Fruit fly (Drosophila melanogaster) whole organism, pupa: ENCODE data around the gene kra.

Source experiments
- CG10348 ChIP-seq: fragments of 200-800 bp; sonication (Bioruptor generic); IDR thresholded peaks from 2 replicates; pipeline ENCODE4 v1.3.6; 2022; ENCODE audit warnings: missing biosample characterization, missing genetic modification characterization
- CG12605 ChIP-seq: fragments of 200-800 bp; sonication (Bioruptor generic); IDR thresholded peaks from 2 replicates; pipeline ENCODE4 v1.3.6; 2022; ENCODE audit warnings: missing biosample characterization, missing genetic modification characterization
- CG13204 ChIP-seq: fragments of 200-800 bp; sonication (Bioruptor generic); optimal IDR thresholded peaks from 2 replicates; lab custom pipeline; 2018; ENCODE audit warnings: missing biosample characterization, mild to moderate bottlenecking, missing genetic modification characterization, moderate library complexity
- CG14655 ChIP-seq: fragments of 200-800 bp; sonication (Bioruptor generic); optimal IDR thresholded peaks from 3 replicates; lab custom pipeline; 2017; ENCODE audit warnings: mild to moderate bottlenecking, missing biosample characterization, missing genetic modification reagents, missing genetic modification characterization
- CG15710 ChIP-seq: fragments of 200-800 bp; sonication (Bioruptor generic); optimal IDR thresholded peaks from 2 replicates; lab custom pipeline; 2018; ENCODE audit warnings: missing biosample characterization, mild to moderate bottlenecking, missing genetic modification characterization, moderate library complexity
- CG17806 ChIP-seq: fragments of 200-800 bp; sonication (Bioruptor generic); optimal IDR thresholded peaks from 2 replicates; lab custom pipeline; 2018; ENCODE audit warnings: missing biosample characterization, mild to moderate bottlenecking, missing genetic modification characterization, moderate library complexity
- CG32121 ChIP-seq: fragments of 200-800 bp; sonication (Bioruptor generic); IDR thresholded peaks from 2 replicates; pipeline ENCODE4 v1.3.6; 2022; ENCODE audit warnings: missing biosample characterization, missing genetic modification characterization
- CG34367 ChIP-seq: fragments of 200-800 bp; sonication (Bioruptor generic); optimal IDR thresholded peaks from 2 replicates; lab custom pipeline; 2018; ENCODE audit warnings: missing biosample characterization, mild to moderate bottlenecking, missing genetic modification characterization
- CG4496 ChIP-seq: fragments of 200-800 bp; sonication (Bioruptor generic); IDR thresholded peaks from 3 replicates; pipeline ENCODE4 v1.3.6; 2022; ENCODE audit warnings: missing biosample characterization, missing genetic modification characterization
- CG8159 ChIP-seq: fragments of 200-800 bp; sonication (Bioruptor generic); optimal IDR thresholded peaks from 3 replicates; lab custom pipeline; 2018; ENCODE audit warnings: missing biosample characterization, mild to moderate bottlenecking, missing genetic modification characterization, moderate library complexity
- CG8301 ChIP-seq: fragments of 200-800 bp; sonication (Bioruptor generic); optimal IDR thresholded peaks from 2 replicates; lab custom pipeline; 2018; ENCODE audit warnings: missing biosample characterization, mild to moderate bottlenecking, missing genetic modification characterization
- CG9948 ChIP-seq: fragments of 200-800 bp; sonication (Bioruptor generic); optimal IDR thresholded peaks from 2 replicates; lab custom pipeline; 2018; ENCODE audit warnings: missing biosample characterization, mild to moderate bottlenecking, missing genetic modification characterization, moderate library complexity
- D1 ChIP-seq: fragments of 200-800 bp; sonication (Bioruptor generic); optimal IDR thresholded peaks from 2 replicates; lab custom pipeline; 2018; ENCODE audit warnings: missing biosample characterization, mild to moderate bottlenecking, missing genetic modification characterization, moderate library complexity
- EcR ChIP-seq: fragments of 200-800 bp; sonication (Bioruptor generic); optimal IDR thresholded peaks from 3 replicates; lab custom pipeline; 2019; ENCODE audit warnings: missing biosample characterization, missing genetic modification characterization, mild to moderate bottlenecking, moderate library complexity, missing genetic modification reagents
- Ets98B ChIP-seq: fragments of 200-800 bp; sonication (Bioruptor generic); IDR thresholded peaks from 2 replicates; pipeline ENCODE4 v1.3.6; 2022; ENCODE audit warnings: missing biosample characterization, missing genetic modification characterization
- Pif1A ChIP-seq: fragments of 200-800 bp; sonication (Bioruptor generic); optimal IDR thresholded peaks from 3 replicates; lab custom pipeline; 2016; ENCODE audit warnings: missing biosample characterization, missing genetic modification characterization
- Pif1B ChIP-seq: fragments of 200-800 bp; sonication (Bioruptor generic); optimal IDR thresholded peaks from 3 replicates; lab custom pipeline; 2016; ENCODE audit warnings: missing biosample characterization, missing genetic modification characterization
- Snoo ChIP-seq: fragments of 200-800 bp; sonication (Bioruptor generic); optimal IDR thresholded peaks from 3 replicates; lab custom pipeline; 2017; ENCODE audit warnings: missing biosample characterization, mild to moderate bottlenecking, missing genetic modification characterization, inconsistent platforms
- fd96Ca ChIP-seq: fragments of 200-800 bp; sonication (Bioruptor generic); IDR thresholded peaks from 3 replicates; pipeline ENCODE4 v1.3.6; 2022; ENCODE audit warnings: missing biosample characterization, missing genetic modification characterization
- gl ChIP-seq: fragments of 200-800 bp; sonication (Bioruptor generic); optimal IDR thresholded peaks from 2 replicates; lab custom pipeline; 2018; ENCODE audit warnings: missing biosample characterization, mild to moderate bottlenecking, missing genetic modification characterization
- rn ChIP-seq: fragments of 200-800 bp; sonication (Bioruptor generic); IDR thresholded peaks from 2 replicates; pipeline ENCODE4 v1.3.6; 2022; ENCODE audit warnings: missing biosample characterization, missing genetic modification characterization

kra gene

DNA sequence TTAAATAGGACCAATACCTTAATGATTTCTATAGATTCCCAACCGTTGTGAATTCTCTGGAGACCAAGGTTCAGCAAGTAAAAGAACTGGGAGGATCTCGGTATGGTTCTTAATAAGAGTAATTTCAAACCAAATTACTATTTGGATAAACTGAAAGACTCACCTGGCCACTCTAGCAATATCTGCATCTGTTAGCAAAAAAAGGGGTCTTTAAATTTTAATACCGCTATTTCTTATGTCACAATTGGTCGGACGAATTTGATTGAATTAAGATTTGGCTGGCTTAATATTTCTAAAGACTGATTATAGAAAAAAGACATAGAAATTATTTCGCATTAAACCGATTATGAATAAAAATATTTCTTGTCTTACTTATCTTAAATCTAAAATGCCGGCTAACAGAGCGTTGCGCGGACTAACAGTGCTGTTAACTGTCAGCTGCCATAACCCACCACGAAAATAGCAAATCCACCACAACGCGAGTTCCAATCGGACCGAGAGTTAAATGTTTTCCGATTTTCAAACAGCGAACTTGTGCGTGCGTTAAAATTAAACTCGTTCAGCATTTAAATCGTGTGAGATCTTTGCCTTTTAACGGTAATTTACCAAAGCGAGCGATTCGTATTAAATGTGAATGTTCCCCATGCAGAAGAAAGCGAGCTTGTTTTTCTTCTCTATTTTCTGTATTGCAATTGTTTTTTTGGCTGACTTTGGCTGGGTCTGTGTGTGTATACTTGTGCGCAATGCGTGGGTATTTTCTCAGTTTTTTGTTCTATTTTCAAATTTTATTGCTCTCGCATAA is 30.1 kb downstream of the kra start, which contains the start of gene CRMP:
Gene CRMP, plus strand, starts transcription at position 474 of the 802 bp plus-strand sequence.
- TF ChIP-seq CG13204 (GFP tag; lab: Kevin White, UChicago) (no peak), CG9948 (tag; lab: Kevin White, UChicago) (no peak), CG34367 (tag; lab: Kevin White, UChicago) (no peak), CG12605 (GFP tag; lab: Robert Waterston, UW) (peak; percentile 29; the same call in 1 of the 2 replicates), D1 (no peak), Pif1A (GFP tag; lab: Kevin White, UChicago) (no peak), CG8301 (peak; percentile 32), CG32121 (0 out of 2 replicates have a peak, but pooled peaks have one; percentile 21), EcR (GFP tag; lab: Kevin White, UChicago) (no peak), CG15710 (tag; lab: Kevin White, UChicago) (no peak), Pif1B (GFP tag; lab: Kevin White, UChicago) (no peak), CG10348 (no peak)

DNA sequence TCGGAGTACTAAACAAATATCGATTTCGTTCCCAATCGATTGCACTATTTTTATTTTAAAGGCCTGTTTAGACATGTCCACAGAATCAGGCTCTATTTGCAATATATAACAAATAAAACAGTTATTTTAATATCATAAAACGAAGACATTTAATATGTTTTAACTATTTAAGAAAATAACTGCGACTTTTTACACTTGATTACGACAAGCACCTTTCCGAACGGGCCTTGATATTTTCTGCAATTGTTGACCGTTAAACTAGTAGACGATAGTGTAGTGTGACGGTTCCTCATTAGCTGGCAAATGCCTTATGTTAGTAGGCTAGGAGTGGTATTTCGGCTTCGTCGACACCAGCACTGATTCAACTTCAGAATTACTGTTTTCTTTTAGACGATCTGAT is 32.3 kb downstream of the kra start, which contains the start of the genes CG2931 and Rheb:
Gene CG2931, minus strand, starts transcription at position 26 of the 400 bp plus-strand sequence.
Gene Rheb, plus strand, starts transcription at position 332 of the 400 bp plus-strand sequence.
- peak; percentile 56 for TF ChIP-seq rn (GFP tag; lab: Robert Waterston, UW)
- no peak for TF ChIP-seq D1
- no peak for TF ChIP-seq Pif1A (GFP tag; lab: Kevin White, UChicago)
- TF ChIP-seq CG9948 (tag; lab: Kevin White, UChicago), result peak; percentile 23
- TF ChIP-seq CG32121, result peak; percentile 60; the same call in 1 of the 2 replicates
- peak; percentile 42; the same call in 1 of the 2 replicates for TF ChIP-seq Ets98B (GFP tag; lab: Robert Waterston, UW)
- TF ChIP-seq CG34367 (tag; lab: Kevin White, UChicago), result peak; percentile 24
- no peak for TF ChIP-seq CG14655
- peak; percentile 43 for TF ChIP-seq CG17806 (tag; lab: Kevin White, UChicago)
- TF ChIP-seq CG15710 (tag; lab: Kevin White, UChicago), result peak; percentile 29
- peak; percentile 32 for TF ChIP-seq CG8301
- peak; percentile 25 for TF ChIP-seq Pif1B (GFP tag; lab: Kevin White, UChicago)
- no peak; the same call in 2 of the 3 replicates for TF ChIP-seq fd96Ca (GFP tag; lab: Robert Waterston, UW)
- TF ChIP-seq CG12605 (GFP tag; lab: Robert Waterston, UW), result no peak
- peak; percentile 77 for TF ChIP-seq CG4496
- TF ChIP-seq Snoo (tag; lab: Kevin White, UChicago), result peak; percentile 36
- TF ChIP-seq CG13204 (GFP tag; lab: Kevin White, UChicago), result no peak
- TF ChIP-seq, all 21 proteins: peak for 11

DNA sequence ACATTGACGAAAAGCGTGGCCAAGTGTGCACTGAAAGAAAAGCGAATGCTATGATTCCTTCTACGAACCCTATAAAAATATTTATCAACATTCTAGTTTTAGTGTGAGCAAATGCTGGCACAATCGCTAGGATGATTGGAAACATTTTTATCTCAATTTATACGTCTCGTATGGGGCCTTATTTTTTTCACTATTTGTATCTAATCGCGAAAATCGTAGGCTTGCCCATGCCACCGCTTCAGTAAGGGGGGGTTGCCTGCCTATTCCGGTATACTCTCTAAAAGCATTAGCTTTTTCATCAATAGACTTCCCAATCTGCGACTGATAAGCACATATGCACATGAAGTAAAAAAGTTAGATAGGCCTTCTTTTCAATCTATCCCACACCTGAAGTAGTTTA is 35.3 kb downstream of the kra start:
- no peak for TF ChIP-seq D1
- no peak for TF ChIP-seq CG10348
- no peak for TF ChIP-seq CG34367 (tag; lab: Kevin White, UChicago)
- TF ChIP-seq CG32121, result peak; percentile 87
- TF ChIP-seq CG8301, result no peak
- peak; percentile 73 for TF ChIP-seq rn (GFP tag; lab: Robert Waterston, UW)
- peak; percentile 45 for TF ChIP-seq CG17806 (tag; lab: Kevin White, UChicago)
- peak; percentile 94 for TF ChIP-seq CG4496
- no peak for TF ChIP-seq CG9948 (tag; lab: Kevin White, UChicago)
- peak; percentile 90 for TF ChIP-seq fd96Ca (GFP tag; lab: Robert Waterston, UW)
- TF ChIP-seq Pif1A (GFP tag; lab: Kevin White, UChicago), result no peak
- peak; percentile 5 for TF ChIP-seq Snoo (tag; lab: Kevin White, UChicago)
- no peak for TF ChIP-seq gl (tag; lab: Kevin White, UChicago)
- no peak for TF ChIP-seq EcR (GFP tag; lab: Kevin White, UChicago)
- TF ChIP-seq CG12605 (GFP tag; lab: Robert Waterston, UW), result peak; percentile 72
- TF ChIP-seq CG13204 (GFP tag; lab: Kevin White, UChicago), result no peak
- TF ChIP-seq Pif1B (GFP tag; lab: Kevin White, UChicago), result no peak
- TF ChIP-seq CG15710 (tag; lab: Kevin White, UChicago), result no peak
- TF ChIP-seq CG8159 (tag; lab: Kevin White, UChicago), result no peak
- no peak for TF ChIP-seq CG14655
- TF ChIP-seq Ets98B (GFP tag; lab: Robert Waterston, UW), result peak; percentile 91
- TF ChIP-seq, all 21 proteins: peak for 8

DNA sequence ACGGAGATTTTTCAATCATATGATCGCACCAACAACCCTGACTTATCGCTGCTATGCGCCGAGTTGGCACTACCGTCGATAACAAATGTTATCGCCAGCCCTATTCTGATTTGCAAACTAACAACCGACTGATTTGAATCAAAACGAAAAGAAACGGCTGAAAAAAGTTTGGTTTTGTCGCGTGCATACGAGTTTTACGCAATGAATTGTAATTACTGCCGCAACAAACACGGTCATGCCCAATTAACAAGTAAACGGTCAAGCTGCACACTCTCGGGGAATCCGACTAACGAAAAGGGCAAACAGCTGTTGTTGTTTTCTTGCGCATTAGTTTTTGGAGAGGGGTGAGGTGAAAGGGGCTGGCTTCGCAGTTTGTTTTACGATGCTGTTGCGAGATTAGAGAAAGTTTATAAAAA is 36.2 kb downstream of the kra start, which contains the start of the genes CG14671 and CG12746:
Gene CG14671, minus strand, starts transcription at position 41 of the 416 bp plus-strand sequence.
Gene CG12746, plus strand, starts transcription at position 91 of the 416 bp plus-strand sequence.
- TF ChIP-seq CG32121, result no peak
- TF ChIP-seq CG15710 (tag; lab: Kevin White, UChicago), result no peak
- TF ChIP-seq fd96Ca (GFP tag; lab: Robert Waterston, UW), result no peak
- TF ChIP-seq CG4496, result no peak
- TF ChIP-seq CG34367 (tag; lab: Kevin White, UChicago), result no peak
- no peak for TF ChIP-seq gl (tag; lab: Kevin White, UChicago)
- no peak for TF ChIP-seq CG13204 (GFP tag; lab: Kevin White, UChicago)
- TF ChIP-seq Ets98B (GFP tag; lab: Robert Waterston, UW), result no peak
- no peak for TF ChIP-seq CG10348
- no peak for TF ChIP-seq rn (GFP tag; lab: Robert Waterston, UW)
- TF ChIP-seq CG14655, result no peak
- TF ChIP-seq Snoo (tag; lab: Kevin White, UChicago), result no peak
- no peak for TF ChIP-seq Pif1B (GFP tag; lab: Kevin White, UChicago)
- no peak for TF ChIP-seq D1
- TF ChIP-seq, all 21 proteins: peak for 0

DNA sequence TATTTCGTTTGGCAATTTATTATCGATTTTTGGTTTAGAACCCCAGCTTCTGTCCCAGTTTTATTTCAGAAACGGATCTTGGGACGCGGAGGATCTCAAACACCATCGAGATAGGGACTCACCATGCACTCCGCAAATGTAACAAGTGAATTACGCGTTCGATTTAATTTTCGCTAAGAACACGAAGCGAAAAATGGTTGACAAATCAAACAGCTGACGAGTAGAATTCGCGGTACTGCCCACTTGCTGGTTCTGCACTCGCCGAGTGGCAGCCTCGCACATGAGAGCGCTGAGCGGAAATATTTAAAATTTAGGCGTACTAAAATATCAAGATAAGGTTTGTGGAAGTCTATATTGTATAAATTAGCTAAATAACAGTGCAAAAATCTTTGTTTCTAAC is 37.5 kb downstream of the kra start, which contains the start of gene Pi4KIIalpha:
Gene Pi4KIIalpha, minus strand, starts transcription at position 233 of the 400 bp plus-strand sequence.
- TF ChIP-seq gl (tag; lab: Kevin White, UChicago), result no peak
- TF ChIP-seq CG9948 (tag; lab: Kevin White, UChicago), result no peak
- no peak for TF ChIP-seq CG10348
- no peak for TF ChIP-seq EcR (GFP tag; lab: Kevin White, UChicago)
